Fruit fly (Drosophila melanogaster): Measurements from ENCODE around the gene CG4218.

DNA sequence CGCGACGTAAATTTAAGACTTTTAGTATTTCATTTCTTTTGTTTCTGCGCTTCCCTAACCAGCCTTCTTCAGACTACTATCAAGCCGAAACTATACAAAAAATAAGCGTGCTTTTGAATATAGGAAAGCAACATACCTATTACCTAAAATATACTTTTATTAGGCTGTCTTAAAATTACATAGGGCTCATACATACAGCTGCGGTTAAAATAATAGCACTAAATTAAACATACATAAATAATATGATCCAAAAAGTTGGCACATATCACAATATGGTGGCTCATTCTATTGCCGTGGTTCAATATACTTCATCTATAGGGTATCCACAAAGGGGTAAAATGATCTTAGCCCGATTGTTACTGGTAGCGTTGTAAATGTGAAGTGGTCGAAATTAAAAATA is 48.5 kb downstream of the CG4218 start:
- TF ChIP-seq CG8478 (optimal IDR thresholded peaks at IDR 0.05) (no peak), CTCF (optimal IDR thresholded peaks at IDR 0.05) (no peak)

Data from S2 (cell line).